Fruit fly (Drosophila melanogaster): ENCODE data around the gene Arr2.

dm6 chr3L:8657429-8657754, 8.7 kb upstream of the Arr2 start:
- TF ChIP-seq CG32006 (GFP tag; optimal IDR thresholded peaks at IDR 0.05) (peak; percentile 52), CG16779 (tag; optimal IDR thresholded peaks at IDR 0.05) (peak; percentile 78)

Data from whole organism, prepupa.